Worm (Caenorhabditis elegans) whole organism, young adult: ENCODE data around the gene rps-24.
A peak's percentile ranks its signal among the peaks of the same experiment; 100 is the strongest.

ENCODE experiments used
- F22D6.2 ChIP-seq: sonication (generic microtip); optimal IDR thresholded peaks from 2 replicates; lab custom pipeline; 2016; ENCODE audit warnings: mild to moderate bottlenecking, missing genetic modification characterization, missing compliant biosample characterization
- K12H6.12 ChIP-seq: fragments of 200-800 bp; sonication (Bioruptor generic); optimal IDR thresholded peaks from 2 replicates; lab custom pipeline; 2018; ENCODE audit warnings: mild to moderate bottlenecking, missing genetic modification characterization, missing compliant biosample characterization
- Y53F4B.3 ChIP-seq: fragments of 200-800 bp; sonication (Bioruptor generic); IDR thresholded peaks from 2 replicates; pipeline ENCODE4 v1.3.6; 2022; ENCODE audit warnings: missing genetic modification reagents, missing genetic modification characterization, missing compliant biosample characterization
- Y53G8AR.9 ChIP-seq: fragments of 200-800 bp; sonication (Bioruptor generic); conservative IDR thresholded peaks from 2 replicates; pipeline ENCODE4 v1.3.6; 2022; ENCODE audit warnings: missing genetic modification reagents, missing genetic modification characterization, missing compliant biosample characterization
- ZK185.1 ChIP-seq: sonication (generic microtip); optimal IDR thresholded peaks from 2 replicates; lab custom pipeline; 2016; ENCODE audit warnings: mild to moderate bottlenecking, missing genetic modification characterization, missing compliant biosample characterization; ENCODE audit not compliant: poor library complexity, severe bottlenecking
- akir-1 ChIP-seq: fragments of 200-800 bp; sonication (Bioruptor generic); optimal IDR thresholded peaks from 2 replicates; lab custom pipeline; 2018; ENCODE audit warnings: mild to moderate bottlenecking, missing genetic modification characterization, moderate library complexity, missing compliant biosample characterization
- attf-5 ChIP-seq: fragments of 200-800 bp; sonication (Bioruptor generic); optimal IDR thresholded peaks from 2 replicates; lab custom pipeline; 2018; ENCODE audit warnings: mild to moderate bottlenecking, missing genetic modification characterization, missing compliant biosample characterization
- cebp-1 ChIP-seq, 2 experiments: fragments of 200-800 bp in 1 of 2; sonication (Bioruptor generic) in 1 of 2; sonication (generic microtip) in 1 of 2; IDR thresholded peaks in 1 of 2; optimal IDR thresholded peaks in 1 of 2; 2 replicates each; pipeline versions ENCODE4 v1.3.6 to Lab custom; 2017 to 2022; ENCODE audit warnings: missing compliant biosample characterization in 2 of 2, missing genetic modification characterization in 2 of 2, mild to moderate bottlenecking in 1 of 2, missing genetic modification reagents in 1 of 2, moderate library complexity in 1 of 2
- cebp-2 ChIP-seq: fragments of 200-800 bp; sonication (Bioruptor generic); IDR thresholded peaks from 2 replicates; pipeline ENCODE4 v1.3.6; 2022; ENCODE audit warnings: missing genetic modification characterization, missing compliant biosample characterization
- ceh-27 ChIP-seq: fragments of 200-800 bp; sonication (Bioruptor generic); optimal IDR thresholded peaks from 2 replicates; lab custom pipeline; 2018; ENCODE audit warnings: mild to moderate bottlenecking, missing genetic modification characterization, moderate library complexity, missing compliant biosample characterization
- ceh-58 ChIP-seq: fragments of 200-800 bp; sonication (Bioruptor generic); IDR thresholded peaks from 2 replicates; pipeline ENCODE4 v1.3.6; 2022; ENCODE audit warnings: missing genetic modification characterization, missing compliant biosample characterization
- dox-1 ChIP-seq: fragments of 200-800 bp; sonication (Bioruptor generic); IDR thresholded peaks from 2 replicates; pipeline ENCODE4 v1.3.6; 2022; ENCODE audit warnings: missing genetic modification reagents, missing genetic modification characterization, missing compliant biosample characterization
- dpl-1 ChIP-seq: fragments of 150-350 bp; optimal IDR thresholded peaks from 2 replicates; lab custom pipeline; 2014; ENCODE audit warnings: missing biosample characterization, missing genetic modification reagents, missing genetic modification characterization
- egl-44 ChIP-seq: fragments of 200-800 bp; sonication (Bioruptor generic); IDR thresholded peaks from 2 replicates; pipeline ENCODE4 v1.3.6; 2022; ENCODE audit warnings: missing genetic modification reagents, missing genetic modification characterization, missing compliant biosample characterization
- egrh-3 ChIP-seq: fragments of 200-800 bp; sonication (Bioruptor generic); IDR thresholded peaks from 2 replicates; pipeline ENCODE4 v1.3.6; 2022; ENCODE audit warnings: missing genetic modification reagents, missing genetic modification characterization, missing compliant biosample characterization
- him-1 ChIP-seq: sonication (generic microtip); optimal IDR thresholded peaks from 2 replicates; lab custom pipeline; 2016; ENCODE audit warnings: missing genotype, missing genetic modification reagents, missing genetic modification characterization, missing compliant biosample characterization
- hmg-1.2 ChIP-seq: fragments of 200-800 bp; sonication (Bioruptor generic); IDR thresholded peaks from 2 replicates; pipeline ENCODE4 v1.3.6; 2022; ENCODE audit warnings: missing genetic modification reagents, missing genetic modification characterization, missing compliant biosample characterization
- let-526 ChIP-seq: fragments of 200-800 bp; sonication (Bioruptor generic); IDR thresholded peaks from 2 replicates; pipeline ENCODE4 v1.3.6; 2022; ENCODE audit warnings: missing genetic modification reagents, missing genetic modification characterization, missing compliant biosample characterization
- lin-35 ChIP-seq, 3 experiments: fragments of 150-350 bp in 2 of 3; sonication (generic microtip) in 1 of 3; optimal IDR thresholded peaks; 2 replicates each; lab custom pipeline; 2014 to 2018; ENCODE audit warnings: missing biosample characterization in 3 of 3, missing genetic modification characterization in 3 of 3, missing genetic modification reagents in 3 of 3
- madf-6 ChIP-seq: fragments of 200-800 bp; sonication (Bioruptor generic); IDR thresholded peaks from 2 replicates; pipeline ENCODE4 v1.3.6; 2022; ENCODE audit warnings: missing genetic modification reagents, missing genetic modification characterization, missing compliant biosample characterization
- mel-28 ChIP-seq: sonication (generic microtip); optimal IDR thresholded peaks from 2 replicates; lab custom pipeline; 2016; ENCODE audit warnings: borderline replicate concordance, mild to moderate bottlenecking, missing genetic modification characterization, missing compliant biosample characterization
- nfyb-1 ChIP-seq: fragments of 200-800 bp; sonication (Bioruptor generic); IDR thresholded peaks from 2 replicates; pipeline ENCODE4 v1.3.6; 2022; ENCODE audit warnings: missing genetic modification reagents, missing genetic modification characterization, missing compliant biosample characterization
- nhr-80 ChIP-seq: sonication (generic microtip); optimal IDR thresholded peaks from 2 replicates; lab custom pipeline; 2016; ENCODE audit warnings: missing genetic modification characterization, missing compliant biosample characterization
- pbrm-1 ChIP-seq: fragments of 200-800 bp; sonication (Bioruptor generic); IDR thresholded peaks from 2 replicates; pipeline ENCODE4 v1.3.6; 2022; ENCODE audit warnings: missing genetic modification reagents, missing genetic modification characterization, missing compliant biosample characterization
- rcor-1 ChIP-seq: fragments of 200-800 bp; sonication (Bioruptor generic); IDR thresholded peaks from 2 replicates; pipeline ENCODE4 v1.3.6; 2022; ENCODE audit warnings: missing genetic modification reagents, missing genetic modification characterization, missing compliant biosample characterization
- snpc-1.3 ChIP-seq: sonication (generic microtip); optimal IDR thresholded peaks from 2 replicates; lab custom pipeline; 2017; ENCODE audit warnings: missing genetic modification characterization, mild to moderate bottlenecking, missing compliant biosample characterization, antibody characterized with exemption, moderate library complexity, missing genotype, missing genetic modification reagents; ENCODE audit not compliant: insufficient read depth
- snpc-3.4 ChIP-seq: sonication (generic microtip); optimal IDR thresholded peaks from 2 replicates; lab custom pipeline; 2017; ENCODE audit warnings: missing genetic modification characterization, mild to moderate bottlenecking, missing compliant biosample characterization, antibody characterized with exemption, moderate library complexity, missing genotype, missing genetic modification reagents
- snpc-4 ChIP-seq, 5 experiments: fragments of 150-350 bp in 1 of 5; sonication (generic microtip) in 4 of 5; optimal IDR thresholded peaks; 2 replicates each; lab custom pipeline; 2014 to 2018; ENCODE audit warnings: missing genetic modification characterization in 5 of 5, missing biosample characterization in 3 of 5, antibody characterized with exemption in 2 of 5, mild to moderate bottlenecking in 2 of 5, missing compliant biosample characterization in 2 of 5, missing genotype in 2 of 5, moderate library complexity in 2 of 5, missing genetic modification reagents in 1 of 5
- somi-1 ChIP-seq: fragments of 200-800 bp; sonication (Bioruptor generic); optimal IDR thresholded peaks from 2 replicates; lab custom pipeline; 2018; ENCODE audit warnings: mild to moderate bottlenecking, missing genetic modification characterization, missing compliant biosample characterization
- zfh-2 ChIP-seq: fragments of 200-800 bp; sonication (Bioruptor generic); conservative IDR thresholded peaks from 2 replicates; pipeline ENCODE4 v1.3.6; 2022; ENCODE audit warnings: missing genetic modification reagents, missing genetic modification characterization, missing compliant biosample characterization
- ztf-22 ChIP-seq: fragments of 200-800 bp; sonication (Bioruptor generic); optimal IDR thresholded peaks from 2 replicates; lab custom pipeline; 2018; ENCODE audit warnings: mild to moderate bottlenecking, missing genetic modification characterization, moderate library complexity, missing compliant biosample characterization
- ztf-28 ChIP-seq: fragments of 200-800 bp; sonication (Bioruptor generic); IDR thresholded peaks from 2 replicates; pipeline ENCODE4 v1.3.6; 2022; ENCODE audit warnings: missing genetic modification reagents, missing genetic modification characterization, missing compliant biosample characterization
- ztf-3 ChIP-seq: fragments of 200-800 bp; sonication (Bioruptor generic); optimal IDR thresholded peaks from 2 replicates; lab custom pipeline; 2018; ENCODE audit warnings: mild to moderate bottlenecking, missing genetic modification characterization, missing compliant biosample characterization

rps-24 gene

DNA sequence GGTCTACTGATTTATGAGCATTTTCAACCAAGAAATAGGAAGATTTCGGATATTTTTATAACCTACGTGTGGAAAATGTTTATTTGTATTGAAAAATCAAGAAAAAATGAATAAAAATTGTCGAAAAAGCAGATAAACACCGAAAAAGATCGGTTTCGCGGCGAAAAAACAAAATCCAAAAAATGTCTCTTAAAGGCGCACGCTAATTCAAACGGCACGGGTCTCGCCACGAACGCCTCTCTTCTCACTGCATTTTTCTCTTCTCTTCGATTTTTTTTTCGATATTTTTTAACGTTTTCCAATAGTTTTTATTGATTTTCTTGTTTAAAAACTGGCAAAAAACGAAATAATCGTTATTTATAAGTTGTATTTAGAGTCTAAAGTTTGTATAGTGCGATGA lies 39.9 kb downstream of the rps-24 start (continued):
- TF ChIP-seq mel-28 (tag; lab: Kevin White, UChicago), result no peak
- peak; percentile 35 for TF ChIP-seq snpc-4 (GFP tag; optimal IDR thresholded peaks at IDR 0.05; lab: Kevin White, UChicago)
- peak in 2 of 4 experiments; percentile 51 to 52 for TF ChIP-seq snpc-4 (tag; optimal IDR thresholded peaks at IDR 0.05; lab: Kevin White, UChicago)
- TF ChIP-seq somi-1 (GFP tag; lab: Kevin White, UChicago), result no peak
- 0 out of 2 replicates have a peak, but pooled peaks have one; percentile 20 for TF ChIP-seq pbrm-1 (GFP tag; lab: Robert Waterston, UW)
- TF ChIP-seq ceh-58 (GFP tag; lab: Robert Waterston, UW), result no peak
- TF ChIP-seq nhr-80 (tag; lab: Kevin White, UChicago), result no peak
- peak; percentile 31 for TF ChIP-seq snpc-1.3
- no peak for TF ChIP-seq Y53G8AR.9 (GFP tag; lab: Robert Waterston, UW)
- peak; percentile 38 for TF ChIP-seq snpc-3.4 (tag; lab: Kevin White, UChicago)
- TF ChIP-seq nfyb-1, result no peak
- TF ChIP-seq madf-6, result peak; percentile 74; the same call in 1 of the 2 replicates
- TF ChIP-seq F22D6.2, result no peak
- TF ChIP-seq cebp-2 (GFP tag; lab: Robert Waterston, UW), result no peak
- TF ChIP-seq let-526, result no peak
- TF ChIP-seq rcor-1 (GFP tag; lab: Robert Waterston, UW), result 0 out of 2 replicates have a peak, but pooled peaks have one; percentile 21
- peak in 1 of 3 experiments; percentile 19 for TF ChIP-seq lin-35 (GFP tag; optimal IDR thresholded peaks at IDR 0.05; lab: Kevin White, UChicago)
- peak; percentile 18; the same call in 1 of the 2 replicates for TF ChIP-seq dox-1 (GFP tag; lab: Robert Waterston, UW)
- TF ChIP-seq Y53F4B.3, result no peak
- no peak for TF ChIP-seq ztf-22
- TF ChIP-seq him-1 (tag; lab: Kevin White, UChicago), result no peak
- TF ChIP-seq attf-5 (GFP tag; lab: Kevin White, UChicago), result peak; percentile 33
- peak; percentile 60 for TF ChIP-seq dpl-1 (GFP tag; lab: Kevin White, UChicago)
- no peak for TF ChIP-seq cebp-1 (GFP tag; IDR thresholded peaks at IDR 0.05; lab: Robert Waterston, UW)
- TF ChIP-seq cebp-1 (tag; optimal IDR thresholded peaks at IDR 0.05; lab: Kevin White, UChicago), result no peak
- TF ChIP-seq K12H6.12 (tag; lab: Kevin White, UChicago), result no peak
- TF ChIP-seq akir-1 (GFP tag; lab: Kevin White, UChicago), result no peak

ce11 chrIV:425995-426394 lies 40.3 kb downstream of the rps-24 start, which contains the start of gene garr-1:
garr-1 (plus strand) TSS chrIV:426168.
- TF ChIP-seq egrh-3 (peak; percentile 68; the same call in 1 of the 2 replicates), ztf-3 (GFP tag; lab: Kevin White, UChicago) (no peak)
- TF ChIP-seq, all 124 proteins: peak for 1

DNA sequence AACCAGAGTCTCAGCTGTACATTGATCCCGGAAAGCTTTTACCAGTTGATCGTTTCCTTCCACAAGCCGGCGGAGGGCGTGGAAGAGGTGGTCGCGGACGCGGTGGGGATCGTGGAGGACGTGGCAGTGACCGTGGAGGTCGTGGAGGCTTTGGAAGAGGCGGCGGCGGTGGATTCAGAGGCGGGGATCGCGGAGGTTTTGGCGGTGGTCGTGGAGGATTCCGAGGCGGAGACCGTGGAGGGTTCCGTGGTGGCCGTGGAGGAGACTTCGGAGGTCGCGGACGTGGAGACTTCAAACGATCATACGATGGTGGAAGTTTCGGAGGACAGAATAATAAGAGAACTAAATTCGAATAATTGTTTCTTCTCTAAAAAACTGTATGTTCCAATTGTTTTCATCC lies 40.9 kb downstream of the rps-24 start:
- no peak for TF ChIP-seq egl-44
- peak; percentile 81 for TF ChIP-seq zfh-2 (GFP tag; lab: Robert Waterston, UW)
- TF ChIP-seq hmg-1.2 (GFP tag; lab: Robert Waterston, UW), result no peak
- TF ChIP-seq ZK185.1 (tag; lab: Kevin White, UChicago), result no peak
- TF ChIP-seq ztf-28 (GFP tag; lab: Robert Waterston, UW), result no peak
- TF ChIP-seq ceh-27 (GFP tag; lab: Kevin White, UChicago), result no peak
- peak; percentile 95 for TF ChIP-seq egrh-3
